Fruit fly (Drosophila melanogaster) whole organism, larva: ENCODE results near the gene Cchl.

ENCODE experiments used
- noc ChIP-seq: fragments of 200-800 bp; sonication (Bioruptor generic); optimal IDR thresholded peaks from 3 replicates; lab custom pipeline; 2019; ENCODE audit warnings: missing biosample characterization, mild to moderate bottlenecking, missing genetic modification characterization, moderate library complexity

Cchl gene

dm6 chr3R:22042283-22042875, 15.1 kb upstream of the Cchl start:
- no peak for TF ChIP-seq noc

- TF ChIP-seq noc = no peak
Measured at dm6 chr3R:22041625-22042282, 14.5 kb upstream of the Cchl start, which contains the start of gene how. TSS of gene how (plus strand) at chr3R:22042191.

- TF ChIP-seq noc = no peak
Measured at dm6 chr3R:22040400-22040799, 13.1 kb upstream of the Cchl start.

- no peak for TF ChIP-seq noc
Measured at dm6 chr3R:22039480-22039879, 12.2 kb upstream of the Cchl start.

dm6 chr3R:22035552-22035951, 8.3 kb upstream of the Cchl start:
- TF ChIP-seq noc = no peak

dm6 chr3R:22034160-22034742, 7.0 kb upstream of the Cchl start, which contains the start of the genes CG45099, CG6015, pit and Fadd:
TSS of gene CG45099 (minus strand) at chr3R:22034286.
TSS of gene CG6015 (minus strand) at chr3R:22034286.
TSS of gene pit (plus strand) at chr3R:22034298.
TSS of gene Fadd (plus strand) at chr3R:22034455.
- TF ChIP-seq noc = no peak

dm6 chr3R:22031738-22032137, 4.5 kb upstream of the Cchl start, which contains the start of gene CG13409:
TSS of gene CG13409 (minus strand) at chr3R:22031900.
- TF ChIP-seq noc = no peak

dm6 chr3R:22027743-22028099, 441 bp upstream of the Cchl start:
- no peak for TF ChIP-seq noc

- no peak for TF ChIP-seq noc
Measured at dm6 chr3R:22025320-22025719, 2.0 kb downstream of the Cchl start, which contains the start of gene CG6028. TSS of gene CG6028 (minus strand) at chr3R:22025506.

dm6 chr3R:22023041-22023626, 4.1 kb downstream of the Cchl start, which contains the start of the genes Mitofilin and mRpL35:
TSS of gene Mitofilin (minus strand) at chr3R:22023335.
TSS of gene mRpL35 (plus strand) at chr3R:22023527.
- TF ChIP-seq noc = no peak

dm6 chr3R:22022623-22023022, 4.7 kb downstream of the Cchl start:
- TF ChIP-seq noc = no peak

- peak; percentile 11 for TF ChIP-seq noc
Measured at dm6 chr3R:22018777-22019420, 8.4 kb downstream of the Cchl start, which contains the start of gene Idh3b. TSS of gene Idh3b (minus strand) at chr3R:22019382.

- no peak for TF ChIP-seq noc
Measured at dm6 chr3R:22014397-22014796, 12.9 kb downstream of the Cchl start, which contains the start of gene Theg. TSS of gene Theg (plus strand) at chr3R:22014697.

dm6 chr3R:22003508-22003907, 23.8 kb downstream of the Cchl start:
- TF ChIP-seq noc = no peak

- TF ChIP-seq noc = no peak
Measured at dm6 chr3R:21999641-22000040, 27.6 kb downstream of the Cchl start.

dm6 chr3R:21998877-21999276, 28.4 kb downstream of the Cchl start:
- no peak for TF ChIP-seq noc

dm6 chr3R:21992909-21993308, 34.4 kb downstream of the Cchl start:
- no peak for TF ChIP-seq noc
